Fruit fly (Drosophila melanogaster) whole organism, embryonic: Measurements from ENCODE around the gene CG1103.
A peak's percentile ranks its signal among the peaks of the same experiment; 100 is the strongest.

Source experiments
- Ada2b ChIP-seq: fragments of 200-800 bp; sonication (Bioruptor generic); IDR thresholded peaks from 2 replicates; pipeline ENCODE4 v1.3.6; 2022; ENCODE audit warnings: missing biosample characterization, missing genetic modification characterization
- Adf1 ChIP-seq: fragments of 200-800 bp; sonication (Bioruptor generic); IDR thresholded peaks from 2 replicates; pipeline ENCODE4 v1.3.6; 2022; ENCODE audit warnings: missing biosample characterization, missing genetic modification characterization
- CG10462 ChIP-seq: fragments of 200-800 bp; sonication (Bioruptor generic); optimal IDR thresholded peaks from 2 replicates; lab custom pipeline; 2016; ENCODE audit warnings: missing biosample characterization, missing genetic modification characterization
- CG10959 ChIP-seq: fragments of 200-800 bp; sonication (Bioruptor generic); IDR thresholded peaks from 2 replicates; pipeline ENCODE4 v1.3.6; 2022; ENCODE audit warnings: missing biosample characterization, missing genetic modification characterization
- CG12071 ChIP-seq: fragments of 200-800 bp; sonication (Bioruptor generic); optimal IDR thresholded peaks from 3 replicates; lab custom pipeline; 2018; ENCODE audit warnings: missing biosample characterization, mild to moderate bottlenecking, missing genetic modification characterization
- CG13624 ChIP-seq: fragments of 200-800 bp; sonication (Bioruptor generic); optimal IDR thresholded peaks from 2 replicates; lab custom pipeline; 2016; ENCODE audit warnings: missing biosample characterization, missing genetic modification characterization
- CG15514 ChIP-seq: fragments of 200-800 bp; sonication (Bioruptor generic); optimal IDR thresholded peaks from 3 replicates; lab custom pipeline; 2017; ENCODE audit warnings: missing biosample characterization, missing genetic modification characterization, mild to moderate bottlenecking, moderate library complexity, missing genetic modification reagents
- CG1647 ChIP-seq: fragments of 200-800 bp; sonication (Bioruptor generic); optimal IDR thresholded peaks from 3 replicates; lab custom pipeline; 2016; ENCODE audit warnings: missing biosample characterization, missing genetic modification characterization
- CG17912 ChIP-seq: fragments of 200-800 bp; sonication (Bioruptor generic); optimal IDR thresholded peaks from 2 replicates; lab custom pipeline; 2018; ENCODE audit warnings: missing biosample characterization, mild to moderate bottlenecking, missing genetic modification characterization
- CG18476 ChIP-seq: fragments of 200-800 bp; sonication (Bioruptor generic); optimal IDR thresholded peaks from 2 replicates; lab custom pipeline; 2016; ENCODE audit warnings: missing biosample characterization, mild to moderate bottlenecking, missing genetic modification characterization
- CG2116 ChIP-seq: fragments of 200-800 bp; sonication (Bioruptor generic); optimal IDR thresholded peaks from 3 replicates; lab custom pipeline; 2018; ENCODE audit warnings: missing biosample characterization, mild to moderate bottlenecking, missing genetic modification characterization
- CG2712 ChIP-seq: fragments of 200-800 bp; optimal IDR thresholded peaks from 3 replicates; lab custom pipeline; 2019; ENCODE audit warnings: missing biosample characterization, mild to moderate bottlenecking, missing genetic modification characterization, moderate library complexity
- CG6654 ChIP-seq: fragments of 200-800 bp; sonication (Bioruptor generic); optimal IDR thresholded peaks from 2 replicates; lab custom pipeline; 2017; ENCODE audit warnings: missing biosample characterization, mild to moderate bottlenecking, missing genetic modification characterization
- CTCF ChIP-seq: fragments of 200-800 bp; sonication (Bioruptor generic); optimal IDR thresholded peaks from 2 replicates; lab custom pipeline; 2017; ENCODE audit warnings: missing biosample characterization, mild to moderate bottlenecking, missing genetic modification characterization, moderate library complexity
- Dbx ChIP-seq: fragments of 200-800 bp; sonication (Bioruptor generic); IDR thresholded peaks from 3 replicates; pipeline ENCODE4 v1.3.6; 2022; ENCODE audit warnings: missing biosample characterization, missing genetic modification characterization
- E2f2 ChIP-seq: fragments of 200-800 bp; sonication (Bioruptor generic); IDR thresholded peaks from 2 replicates; pipeline ENCODE4 v1.3.6; 2022; ENCODE audit warnings: missing biosample characterization, missing genetic modification characterization
- Ets97D ChIP-seq: fragments of 200-800 bp; sonication (Bioruptor generic); optimal IDR thresholded peaks from 3 replicates; lab custom pipeline; 2016; ENCODE audit warnings: missing biosample characterization, missing genetic modification characterization
- HHEX ChIP-seq: fragments of 200-800 bp; sonication (Bioruptor generic); optimal IDR thresholded peaks from 3 replicates; lab custom pipeline; 2017; ENCODE audit warnings: missing biosample characterization, mild to moderate bottlenecking, missing genetic modification characterization, missing genetic modification reagents
- NK7.1 ChIP-seq: fragments of 200-800 bp; sonication (Bioruptor generic); optimal IDR thresholded peaks from 3 replicates; lab custom pipeline; 2016; ENCODE audit warnings: missing biosample characterization, missing genetic modification characterization
- Nf-YC ChIP-seq: fragments of 200-800 bp; optimal IDR thresholded peaks from 3 replicates; lab custom pipeline; 2019; ENCODE audit warnings: missing biosample characterization, mild to moderate bottlenecking, missing genetic modification characterization, moderate library complexity
- Ravus ChIP-seq: fragments of 200-800 bp; sonication (Bioruptor generic); IDR thresholded peaks from 2 replicates; pipeline ENCODE4 v1.3.6; 2022; ENCODE audit warnings: missing biosample characterization, missing genetic modification characterization
- Side ChIP-seq: fragments of 200-800 bp; sonication (Bioruptor generic); optimal IDR thresholded peaks from 2 replicates; lab custom pipeline; 2016; ENCODE audit warnings: missing biosample characterization, missing genetic modification characterization
- Sin3A ChIP-seq: fragments of >200 bp; optimal IDR thresholded peaks from 2 replicates; lab custom pipeline; 2018
- Sry-δ ChIP-seq: fragments of 200-800 bp; sonication (Bioruptor generic); optimal IDR thresholded peaks from 2 replicates; lab custom pipeline; 2016; ENCODE audit warnings: missing biosample characterization, missing genetic modification characterization
- Tbp ChIP-seq: fragments of >200 bp; optimal IDR thresholded peaks from 2 replicates; lab custom pipeline; 2018; ENCODE audit warnings: missing biosample characterization, missing genetic modification characterization
- Trl ChIP-seq, 3 experiments: fragments of >200 bp in 2 of 3; fragments of 200-800 bp in 1 of 3; sonication (Bioruptor generic) in 1 of 3; optimal IDR thresholded peaks; 2 replicates in 1 of 3; 3 replicates in 2 of 3; lab custom pipeline; 2016 to 2017; ENCODE audit warnings: missing biosample characterization in 1 of 3, missing genetic modification characterization in 1 of 3
- YL-1 ChIP-seq: fragments of 200-800 bp; sonication (Bioruptor generic); optimal IDR thresholded peaks from 3 replicates; lab custom pipeline; 2017; ENCODE audit warnings: missing biosample characterization, mild to moderate bottlenecking, missing genetic modification characterization
- amos ChIP-seq: fragments of 200-800 bp; sonication (Bioruptor generic); IDR thresholded peaks from 2 replicates; pipeline ENCODE4 v1.3.6; 2022; ENCODE audit warnings: missing biosample characterization, missing genetic modification characterization; ENCODE audit not compliant: partially characterized antibody
- bbx ChIP-seq: fragments of 200-800 bp; sonication (Bioruptor generic); IDR thresholded peaks from 2 replicates; pipeline ENCODE4 v1.3.6; 2022; ENCODE audit warnings: missing biosample characterization, missing genetic modification characterization; ENCODE audit not compliant: partially characterized antibody
- cg ChIP-seq: fragments of 200-800 bp; sonication (Bioruptor generic); optimal IDR thresholded peaks from 3 replicates; lab custom pipeline; 2019; ENCODE audit warnings: missing biosample characterization, mild to moderate bottlenecking, missing genetic modification characterization, moderate library complexity
- chinmo ChIP-seq: fragments of 200-800 bp; sonication (Bioruptor generic); IDR thresholded peaks from 4 replicates; pipeline ENCODE4 v1.3.6; 2022; ENCODE audit warnings: missing biosample characterization, missing genetic modification characterization; ENCODE audit not compliant: partially characterized antibody
- danr ChIP-seq: fragments of 200-800 bp; sonication (Bioruptor generic); IDR thresholded peaks from 2 replicates; pipeline ENCODE4 v1.3.6; 2022; ENCODE audit warnings: missing biosample characterization, missing genetic modification characterization
- en ChIP-seq: fragments of 200-800 bp; sonication (Bioruptor generic); optimal IDR thresholded peaks from 2 replicates; lab custom pipeline; 2016; ENCODE audit warnings: missing biosample characterization, missing genetic modification characterization
- esg ChIP-seq: fragments of 200-800 bp; sonication (Bioruptor generic); conservative IDR thresholded peaks from 2 replicates; pipeline ENCODE4 v1.3.6; 2022; ENCODE audit warnings: missing biosample characterization, missing genetic modification characterization
- eyg ChIP-seq: fragments of 200-800 bp; sonication (Bioruptor generic); optimal IDR thresholded peaks from 3 replicates; lab custom pipeline; 2016; ENCODE audit warnings: missing biosample characterization, missing genetic modification characterization
- fd102C ChIP-seq: fragments of 200-800 bp; sonication (Bioruptor generic); optimal IDR thresholded peaks from 2 replicates; lab custom pipeline; 2018; ENCODE audit warnings: missing biosample characterization, mild to moderate bottlenecking, missing genetic modification characterization, moderate library complexity
- ftz-f1 ChIP-seq: fragments of 200-800 bp; sonication (Bioruptor generic); optimal IDR thresholded peaks from 2 replicates; lab custom pipeline; 2016; ENCODE audit warnings: missing biosample characterization, missing genetic modification characterization
- gfzf ChIP-seq: fragments of 200-800 bp; sonication (Bioruptor generic); optimal IDR thresholded peaks from 2 replicates; lab custom pipeline; 2016; ENCODE audit warnings: missing biosample characterization, mild to moderate bottlenecking, missing genetic modification characterization, moderate library complexity
- gro ChIP-seq: fragments of 200-800 bp; sonication (Bioruptor generic); optimal IDR thresholded peaks from 2 replicates; lab custom pipeline; 2016; ENCODE audit warnings: missing biosample characterization, missing genetic modification characterization
- jumu ChIP-seq: fragments of 200-800 bp; sonication (Bioruptor generic); optimal IDR thresholded peaks from 3 replicates; lab custom pipeline; 2016; ENCODE audit warnings: missing biosample characterization, missing genetic modification characterization
- lola ChIP-seq, 3 experiments: fragments of >200 bp in 2 of 3; fragments of 200-800 bp in 1 of 3; sonication (Bioruptor generic) in 1 of 3; optimal IDR thresholded peaks; 2 replicates each; lab custom pipeline; 2017 to 2019; ENCODE audit warnings: missing biosample characterization in 3 of 3, missing genetic modification characterization in 3 of 3, mild to moderate bottlenecking in 1 of 3, moderate library complexity in 1 of 3
- p53 ChIP-seq: fragments of 200-800 bp; sonication (Bioruptor generic); optimal IDR thresholded peaks from 2 replicates; lab custom pipeline; 2016; ENCODE audit warnings: missing biosample characterization, missing genetic modification characterization
- pan ChIP-seq, 4 experiments: fragments of >200 bp in 3 of 4; fragments of 200-800 bp in 1 of 4; sonication (Bioruptor generic) in 1 of 4; optimal IDR thresholded peaks in 3 of 4; IDR thresholded peaks in 1 of 4; 2 replicates each; pipeline versions ENCODE4 v1.3.6 to Lab custom; 2017 to 2022; ENCODE audit warnings: missing biosample characterization in 2 of 4, missing genetic modification characterization in 2 of 4, mixed read lengths in 1 of 4
- phol ChIP-seq: fragments of 200-800 bp; sonication (Bioruptor generic); optimal IDR thresholded peaks from 3 replicates; lab custom pipeline; 2018; ENCODE audit warnings: missing biosample characterization, mild to moderate bottlenecking, missing genetic modification characterization, moderate library complexity
- schlank ChIP-seq: fragments of 200-800 bp; sonication (Bioruptor generic); optimal IDR thresholded peaks from 2 replicates; lab custom pipeline; 2018; ENCODE audit warnings: missing biosample characterization, mild to moderate bottlenecking, missing genetic modification characterization
- seq ChIP-seq: fragments of 200-800 bp; sonication (Bioruptor generic); IDR thresholded peaks from 2 replicates; pipeline ENCODE4 v1.3.6; 2022; ENCODE audit warnings: missing biosample characterization, missing genetic modification characterization
- sim ChIP-seq: fragments of 200-800 bp; sonication (Bioruptor generic); IDR thresholded peaks from 2 replicates; pipeline ENCODE4 v1.3.6; 2022; ENCODE audit warnings: missing biosample characterization, missing genetic modification characterization
- zen2 ChIP-seq: fragments of 200-800 bp; sonication (Bioruptor generic); IDR thresholded peaks from 3 replicates; pipeline ENCODE4 v1.3.6; 2022; ENCODE audit warnings: missing biosample characterization, missing genetic modification characterization; ENCODE audit not compliant: partially characterized antibody
- zfh2 ChIP-seq: fragments of 200-800 bp; sonication (Bioruptor generic); optimal IDR thresholded peaks from 2 replicates; lab custom pipeline; 2016; ENCODE audit warnings: missing biosample characterization, missing genetic modification characterization

The CG1103 gene

dm6 chr3R:4381079-4381919 is 43.7 kb downstream of the CG1103 start, which contains the start of gene Cont (continued):
- peak; percentile 98 for TF ChIP-seq bbx
- TF ChIP-seq Side (GFP tag; lab: Kevin White, UChicago): no peak
- TF ChIP-seq Trl (optimal IDR thresholded peaks at IDR 0.05; lab: Kevin White, UChicago): no peak
- TF ChIP-seq Trl (GFP tag; optimal IDR thresholded peaks at IDR 0.05; lab: Kevin White, UChicago): no peak
- TF ChIP-seq Tbp (GFP tag; lab: Kevin White, UChicago): no peak
- TF ChIP-seq CG17912 (GFP tag; lab: Kevin White, UChicago): no peak
- peak; percentile 0 for TF ChIP-seq Nf-YC (tag; lab: Kevin White, UChicago)
- TF ChIP-seq Adf1 (GFP tag; lab: Robert Waterston, UW): peak; percentile 27
- no peak for TF ChIP-seq ftz-f1 (GFP tag; lab: Kevin White, UChicago)
- peak; percentile 9 for TF ChIP-seq CG18476 (GFP tag; lab: Kevin White, UChicago)
- TF ChIP-seq p53 (GFP tag; lab: Kevin White, UChicago): no peak
- no peak for TF ChIP-seq sim (GFP tag; lab: Robert Waterston, UW)
- peak; percentile 76 for TF ChIP-seq cg (GFP tag; lab: Kevin White, UChicago)
- peak; percentile 90; the same call in 2 of the 4 replicates for TF ChIP-seq chinmo
- no peak for TF ChIP-seq NK7.1
- no peak for TF ChIP-seq danr (GFP tag; lab: Robert Waterston, UW)
- TF ChIP-seq Sin3A (lab: Kevin White, UChicago): peak; percentile 40
- TF ChIP-seq gfzf: peak; percentile 9
- TF ChIP-seq zfh2: no peak
- TF ChIP-seq CG6654 (GFP tag; lab: Kevin White, UChicago): no peak
- TF ChIP-seq pan (optimal IDR thresholded peaks at IDR 0.05; lab: Kevin White, UChicago): no peak
- peak in 1 of 2 experiments; percentile 7 for TF ChIP-seq pan (GFP tag; optimal IDR thresholded peaks at IDR 0.05 in 1 of 2, IDR thresholded peaks at IDR 0.05 in 1 of 2)
- TF ChIP-seq jumu (GFP tag; lab: Kevin White, UChicago): no peak
- TF ChIP-seq lola (GFP tag; optimal IDR thresholded peaks at IDR 0.05; lab: Kevin White, UChicago): no peak
- TF ChIP-seq fd102C: no peak
- peak; percentile 98 for TF ChIP-seq E2f2 (GFP tag; lab: Robert Waterston, UW)
- TF ChIP-seq CG12071 (GFP tag; lab: Kevin White, UChicago): no peak
- TF ChIP-seq CG10462: no peak
- no peak for TF ChIP-seq HHEX (GFP tag; lab: Kevin White, UChicago)
- no peak for TF ChIP-seq Ada2b (GFP tag; lab: Robert Waterston, UW)
- no peak for TF ChIP-seq esg (GFP tag; lab: Robert Waterston, UW)
- no peak for TF ChIP-seq en (GFP tag; lab: Kevin White, UChicago)
- peak; percentile 87 for TF ChIP-seq CG2116 (GFP tag; lab: Kevin White, UChicago)
- no peak for TF ChIP-seq Ravus (GFP tag; lab: Robert Waterston, UW)
- peak; percentile 97 for TF ChIP-seq amos
- TF ChIP-seq YL-1 (GFP tag; lab: Kevin White, UChicago): peak; percentile 79
- TF ChIP-seq seq (GFP tag; lab: Robert Waterston, UW): no peak
- peak; percentile 38 for TF ChIP-seq Ets97D
- TF ChIP-seq CG10959: no peak
- no peak for TF ChIP-seq CTCF (GFP tag; lab: Kevin White, UChicago)
- TF ChIP-seq gro (GFP tag; lab: Kevin White, UChicago): peak; percentile 62
- TF ChIP-seq zen2 (GFP tag; lab: Robert Waterston, UW): peak; percentile 89
- TF ChIP-seq CG1647: no peak
- peak; percentile 95 for TF ChIP-seq Sry-δ (GFP tag; lab: Kevin White, UChicago)
- no peak for TF ChIP-seq schlank (tag; lab: Kevin White, UChicago)
- TF ChIP-seq phol (tag; lab: Kevin White, UChicago): peak; percentile 68
- peak; percentile 68 for TF ChIP-seq CG15514 (GFP tag; lab: Kevin White, UChicago)
- no peak for TF ChIP-seq eyg (GFP tag; lab: Kevin White, UChicago)
- TF ChIP-seq CG2712 (tag; lab: Kevin White, UChicago): peak; percentile 31
- TF ChIP-seq Dbx (GFP tag; lab: Robert Waterston, UW): peak; percentile 60; the same call in 1 of the 3 replicates
- peak; percentile 59 for TF ChIP-seq CG13624 (GFP tag; lab: Kevin White, UChicago)
